Worm (Caenorhabditis elegans) whole organism, L1 larva: ENCODE results near the gene T28B11.1.

Experiments
- blmp-1 ChIP-seq: fragments of 150-350 bp; optimal IDR thresholded peaks from 2 replicates; lab custom pipeline; 2014; ENCODE audit warnings: missing biosample characterization, missing genetic modification characterization
- ceh-82 ChIP-seq, 3 experiments: fragments of 150-350 bp in 1 of 3; sonication (generic microtip) in 2 of 3; optimal IDR thresholded peaks; 2 replicates each; lab custom pipeline; 2014 to 2017; ENCODE audit warnings: missing biosample characterization in 3 of 3, missing genetic modification characterization in 3 of 3
- elt-2 ChIP-seq: sonication (generic microtip); optimal IDR thresholded peaks from 2 replicates; lab custom pipeline; 2016; ENCODE audit warnings: missing genetic modification characterization, mild to moderate bottlenecking, inconsistent platforms, missing compliant biosample characterization, missing genetic modification reagents
- jun-1 ChIP-seq: fragments of 150-350 bp; optimal IDR thresholded peaks from 2 replicates; lab custom pipeline; 2014; ENCODE audit warnings: missing biosample characterization, missing genetic modification reagents, missing genetic modification characterization
- lin-39 ChIP-seq: fragments of 150-350 bp; optimal IDR thresholded peaks from 2 replicates; lab custom pipeline; 2014; ENCODE audit warnings: missing biosample characterization, missing genetic modification reagents, missing genetic modification characterization
- lir-3 ChIP-seq: sonication (generic microtip); optimal IDR thresholded peaks from 2 replicates; lab custom pipeline; 2016; ENCODE audit warnings: mild to moderate bottlenecking, missing genetic modification characterization, moderate library complexity, missing compliant biosample characterization; ENCODE audit not compliant: poor library complexity
- pqm-1 ChIP-seq: sonication (generic microtip); optimal IDR thresholded peaks from 3 replicates; lab custom pipeline; 2017; ENCODE audit warnings: missing biosample characterization, missing genetic modification characterization
- unc-30 ChIP-seq: sonication (generic microtip); optimal IDR thresholded peaks from 2 replicates; lab custom pipeline; 2017; ENCODE audit warnings: missing biosample characterization, missing genetic modification characterization
- unc-98 ChIP-seq: fragments of 200-800 bp; sonication (Bioruptor generic); IDR thresholded peaks from 2 replicates; pipeline ENCODE4 v1.3.6; 2022; ENCODE audit warnings: missing genetic modification characterization, missing compliant biosample characterization
- vab-15 ChIP-seq: sonication (generic microtip); optimal IDR thresholded peaks from 2 replicates; lab custom pipeline; 2017; ENCODE audit warnings: missing genotype, mild to moderate bottlenecking, missing genetic modification characterization, missing compliant biosample characterization
- zag-1 ChIP-seq: fragments of 150-350 bp; optimal IDR thresholded peaks from 2 replicates; lab custom pipeline; 2014; ENCODE audit warnings: missing biosample characterization, missing genetic modification characterization

ce11 chrV:10741357-10741756, 9.1 kb upstream of the T28B11.1 start, which contains the start of gene ZC302.3:
- no peak for TF ChIP-seq lir-3 (tag; lab: Kevin White, UChicago)
- no peak for TF ChIP-seq elt-2
- no peak for TF ChIP-seq lin-39 (tag; lab: Kevin White, UChicago)
- TF ChIP-seq unc-98 (GFP tag; lab: Robert Waterston, UW): no peak
- TF ChIP-seq ceh-82 (tag; optimal IDR thresholded peaks at IDR 0.05; lab: Kevin White, UChicago): no peak
- TF ChIP-seq zag-1: no peak
- TF ChIP-seq blmp-1: no peak
- TF ChIP-seq jun-1 (tag; lab: Kevin White, UChicago): no peak
- TF ChIP-seq pqm-1 (tag; lab: Kevin White, UChicago): no peak
- no peak for TF ChIP-seq unc-30 (tag; lab: Kevin White, UChicago)
- no peak for TF ChIP-seq vab-15 (tag; lab: Kevin White, UChicago)
